Fruit fly (Drosophila melanogaster) whole organism, embryonic: ENCODE data around the gene CG15483.

ENCODE experiments used
- Aef1 ChIP-seq: fragments of 200-800 bp; sonication (Bioruptor generic); IDR thresholded peaks from 3 replicates; pipeline ENCODE4 v1.3.6; 2022; ENCODE audit warnings: missing biosample characterization, missing genetic modification characterization
- Awh ChIP-seq: fragments of 200-800 bp; sonication (Bioruptor generic); IDR thresholded peaks from 2 replicates; pipeline ENCODE4, ENCODE4 v1.3.6; 2022; ENCODE audit warnings: missing biosample characterization, missing genetic modification characterization
- CG10543 ChIP-seq: fragments of 200-800 bp; sonication (Bioruptor generic); optimal IDR thresholded peaks from 3 replicates; lab custom pipeline; 2017; ENCODE audit warnings: missing biosample characterization, mild to moderate bottlenecking, missing genetic modification characterization, moderate library complexity
- CG11093 ChIP-seq: fragments of 200-800 bp; sonication (Bioruptor generic); IDR thresholded peaks from 3 replicates; pipeline ENCODE4 v1.3.6; 2022; ENCODE audit warnings: missing biosample characterization, missing genetic modification characterization
- CG12104 ChIP-seq: fragments of 200-800 bp; sonication (Bioruptor generic); optimal IDR thresholded peaks from 3 replicates; lab custom pipeline; 2016; ENCODE audit warnings: missing biosample characterization, missing genetic modification characterization
- CG1647 ChIP-seq: fragments of 200-800 bp; sonication (Bioruptor generic); optimal IDR thresholded peaks from 3 replicates; lab custom pipeline; 2016; ENCODE audit warnings: missing biosample characterization, missing genetic modification characterization
- CG17186 ChIP-seq: fragments of 200-800 bp; sonication (Bioruptor generic); optimal IDR thresholded peaks from 3 replicates; lab custom pipeline; 2017; ENCODE audit warnings: missing biosample characterization, missing genetic modification reagents, missing genetic modification characterization
- CG17361 ChIP-seq: fragments of 200-800 bp; sonication (Bioruptor generic); IDR thresholded peaks from 3 replicates; pipeline ENCODE4 v1.3.6; 2022; ENCODE audit warnings: missing biosample characterization, missing genetic modification characterization
- CG17385 ChIP-seq: fragments of 200-800 bp; sonication (Bioruptor generic); optimal IDR thresholded peaks from 3 replicates; lab custom pipeline; 2018; ENCODE audit warnings: missing biosample characterization, mild to moderate bottlenecking, missing genetic modification characterization
- CG17802 ChIP-seq: fragments of 200-800 bp; sonication (Bioruptor generic); optimal IDR thresholded peaks from 2 replicates; lab custom pipeline; 2018; ENCODE audit warnings: missing biosample characterization, mild to moderate bottlenecking, missing genetic modification characterization, moderate library complexity
- CG1832 ChIP-seq: fragments of 200-800 bp; sonication (Bioruptor generic); optimal IDR thresholded peaks from 2 replicates; lab custom pipeline; 2017; ENCODE audit warnings: missing biosample characterization, mild to moderate bottlenecking, missing genetic modification characterization, inconsistent platforms
- CG30020 ChIP-seq: fragments of 200-800 bp; optimal IDR thresholded peaks from 2 replicates; lab custom pipeline; 2019; ENCODE audit warnings: missing biosample characterization, mild to moderate bottlenecking, missing genetic modification characterization, moderate library complexity
- CG30431 ChIP-seq: fragments of 200-800 bp; sonication (Bioruptor generic); optimal IDR thresholded peaks from 2 replicates; lab custom pipeline; 2017; ENCODE audit warnings: missing biosample characterization, missing genetic modification characterization
- CG4328 ChIP-seq: fragments of 200-800 bp; sonication (Bioruptor generic); optimal IDR thresholded peaks from 3 replicates; lab custom pipeline; 2017; ENCODE audit warnings: missing biosample characterization, missing genetic modification reagents, missing genetic modification characterization
- CG43689 ChIP-seq: fragments of 200-800 bp; sonication (Bioruptor generic); IDR thresholded peaks from 2 replicates; pipeline ENCODE4 v1.3.6; 2022; ENCODE audit warnings: missing biosample characterization, missing genetic modification characterization
- CG4854 ChIP-seq: fragments of 200-800 bp; sonication (Bioruptor generic); optimal IDR thresholded peaks from 2 replicates; lab custom pipeline; 2016; ENCODE audit warnings: missing biosample characterization, missing genetic modification characterization, inconsistent platforms
- CG6683 ChIP-seq: fragments of 200-800 bp; sonication (Bioruptor generic); optimal IDR thresholded peaks from 2 replicates; lab custom pipeline; 2017; ENCODE audit warnings: missing biosample characterization, mild to moderate bottlenecking, missing genetic modification characterization, missing genetic modification reagents
- CG6689 ChIP-seq: fragments of 200-800 bp; sonication (Bioruptor generic); IDR thresholded peaks from 2 replicates; pipeline ENCODE4 v1.3.6; 2022; ENCODE audit warnings: missing biosample characterization, missing genetic modification characterization
- CG7839 ChIP-seq: fragments of 200-800 bp; sonication (Bioruptor generic); optimal IDR thresholded peaks from 3 replicates; lab custom pipeline; 2018; ENCODE audit warnings: missing biosample characterization, mild to moderate bottlenecking, missing genetic modification characterization, moderate library complexity
- CG8089 ChIP-seq: fragments of 200-800 bp; sonication (Bioruptor generic); optimal IDR thresholded peaks from 3 replicates; lab custom pipeline; 2016; ENCODE audit warnings: missing biosample characterization, missing genetic modification characterization
- CG8281 ChIP-seq: fragments of 200-800 bp; sonication (Bioruptor generic); optimal IDR thresholded peaks from 2 replicates; lab custom pipeline; 2018; ENCODE audit warnings: missing biosample characterization, mild to moderate bottlenecking, missing genetic modification characterization, moderate library complexity
- CrebB ChIP-seq: fragments of 200-800 bp; sonication (Bioruptor generic); optimal IDR thresholded peaks from 3 replicates; lab custom pipeline; 2018; ENCODE audit warnings: missing biosample characterization, mild to moderate bottlenecking, missing genetic modification characterization
- Ets65A ChIP-seq: fragments of 200-800 bp; sonication (Bioruptor generic); peaks from one replicate; lab custom pipeline; 2016; ENCODE audit warnings: missing biosample characterization, missing genetic modification characterization
- Hand ChIP-seq: fragments of 200-800 bp; sonication (Bioruptor generic); optimal IDR thresholded peaks from 2 replicates; lab custom pipeline; 2017; ENCODE audit warnings: mild to moderate bottlenecking, missing biosample characterization, missing genetic modification reagents, missing genetic modification characterization
- Hr3 ChIP-seq: fragments of 200-800 bp; sonication (Bioruptor generic); optimal IDR thresholded peaks from 3 replicates; lab custom pipeline; 2016; ENCODE audit warnings: missing biosample characterization, missing genetic modification characterization
- Lhr ChIP-seq: fragments of 200-800 bp; sonication (Bioruptor generic); optimal IDR thresholded peaks from 3 replicates; lab custom pipeline; 2017; ENCODE audit warnings: mild to moderate bottlenecking, missing biosample characterization, missing genetic modification reagents, missing genetic modification characterization
- Nf-YB ChIP-seq: fragments of 200-800 bp; sonication (Bioruptor generic); optimal IDR thresholded peaks from 3 replicates; lab custom pipeline; 2019; ENCODE audit warnings: missing biosample characterization, mild to moderate bottlenecking, missing genetic modification characterization, moderate library complexity
- Poxn ChIP-seq: fragments of 200-800 bp; sonication (Bioruptor generic); IDR thresholded peaks from 2 replicates; pipeline ENCODE4 v1.3.6; 2022; ENCODE audit warnings: missing biosample characterization, missing genetic modification characterization
- Rx ChIP-seq: fragments of 200-800 bp; sonication (Bioruptor generic); IDR thresholded peaks from 2 replicates; pipeline ENCODE4 v1.3.6; 2022; ENCODE audit warnings: missing biosample characterization, missing genetic modification characterization
- ab ChIP-seq: fragments of 200-800 bp; sonication (Bioruptor generic); optimal IDR thresholded peaks from 2 replicates; lab custom pipeline; 2016; ENCODE audit warnings: missing biosample characterization, missing genetic modification characterization
- bowl ChIP-seq: fragments of 200-800 bp; sonication (Bioruptor generic); IDR thresholded peaks from 2 replicates; pipeline ENCODE4 v1.3.6; 2022; ENCODE audit warnings: missing biosample characterization, missing genetic modification characterization
- cad ChIP-seq: fragments of >200 bp; optimal IDR thresholded peaks from 2 replicates; lab custom pipeline; 2017; ENCODE audit warnings: missing biosample characterization, missing genetic modification characterization
- corto ChIP-seq: fragments of 200-800 bp; sonication (Bioruptor generic); optimal IDR thresholded peaks from 2 replicates; lab custom pipeline; 2016; ENCODE audit warnings: missing biosample characterization, mild to moderate bottlenecking, missing genetic modification characterization, moderate library complexity
- crc ChIP-seq: fragments of 200-800 bp; sonication (Bioruptor generic); optimal IDR thresholded peaks from 2 replicates; lab custom pipeline; 2016; ENCODE audit warnings: missing biosample characterization, missing genetic modification characterization
- da ChIP-seq: fragments of 200-800 bp; sonication (Bioruptor generic); optimal IDR thresholded peaks from 2 replicates; lab custom pipeline; 2016; ENCODE audit warnings: missing biosample characterization, missing genetic modification characterization
- dimm ChIP-seq: fragments of 200-800 bp; sonication (Bioruptor generic); IDR thresholded peaks from 2 replicates; pipeline ENCODE4 v1.3.6; 2022; ENCODE audit warnings: missing biosample characterization, missing genetic modification characterization
- disco-r ChIP-seq: fragments of 200-800 bp; sonication (Bioruptor generic); optimal IDR thresholded peaks from 2 replicates; lab custom pipeline; 2016; ENCODE audit warnings: missing biosample characterization, missing genetic modification characterization
- dm ChIP-seq: fragments of 200-800 bp; sonication (Bioruptor generic); optimal IDR thresholded peaks from 3 replicates; lab custom pipeline; 2016; ENCODE audit warnings: missing biosample characterization, missing genetic modification characterization
- dmrt11E ChIP-seq: fragments of 200-800 bp; sonication (Bioruptor generic); optimal IDR thresholded peaks from 3 replicates; lab custom pipeline; 2018; ENCODE audit warnings: missing biosample characterization, mild to moderate bottlenecking, missing genetic modification characterization, moderate library complexity
- exex ChIP-seq: fragments of 200-800 bp; sonication (Bioruptor generic); optimal IDR thresholded peaks from 4 replicates; lab custom pipeline; 2018; ENCODE audit warnings: missing biosample characterization, mild to moderate bottlenecking, missing genetic modification characterization, moderate library complexity
- fd3F ChIP-seq: fragments of 200-800 bp; sonication (Bioruptor generic); optimal IDR thresholded peaks from 2 replicates; lab custom pipeline; 2018; ENCODE audit warnings: missing biosample characterization, mild to moderate bottlenecking, missing genetic modification characterization, moderate library complexity
- gcm ChIP-seq: fragments of 200-800 bp; sonication (Bioruptor generic); optimal IDR thresholded peaks from 2 replicates; lab custom pipeline; 2019; ENCODE audit warnings: missing biosample characterization, mild to moderate bottlenecking, missing genetic modification characterization, moderate library complexity
- gro ChIP-seq: fragments of 200-800 bp; sonication (Bioruptor generic); optimal IDR thresholded peaks from 2 replicates; lab custom pipeline; 2016; ENCODE audit warnings: missing biosample characterization, missing genetic modification characterization
- gsb-n ChIP-seq: fragments of 200-800 bp; sonication (Bioruptor generic); optimal IDR thresholded peaks from 3 replicates; lab custom pipeline; 2018; ENCODE audit warnings: missing biosample characterization, mild to moderate bottlenecking, missing genetic modification characterization
- insv ChIP-seq, 2 experiments: fragments of 200-800 bp; sonication (Bioruptor generic); optimal IDR thresholded peaks; 3 replicates each; lab custom pipeline; 2016 to 2018; ENCODE audit warnings: missing biosample characterization in 2 of 2, missing genetic modification characterization in 2 of 2
- pnt ChIP-seq: fragments of 200-800 bp; sonication (Bioruptor generic); optimal IDR thresholded peaks from 3 replicates; lab custom pipeline; 2016; ENCODE audit warnings: missing biosample characterization, missing genetic modification characterization
- repo ChIP-seq: fragments of 200-800 bp; sonication (Bioruptor generic); optimal IDR thresholded peaks from 2 replicates; lab custom pipeline; 2016; ENCODE audit warnings: missing biosample characterization, missing genetic modification characterization
- sc ChIP-seq, 3 experiments: fragments of >200 bp in 2 of 3; fragments of 200-800 bp in 1 of 3; sonication (Bioruptor generic) in 1 of 3; optimal IDR thresholded peaks; 2 replicates in 2 of 3; 3 replicates in 1 of 3; lab custom pipeline; 2017; ENCODE audit warnings: mild to moderate bottlenecking in 1 of 3, missing biosample characterization in 1 of 3, missing genetic modification characterization in 1 of 3, missing genetic modification reagents in 1 of 3
- ttk ChIP-seq: fragments of 200-800 bp; sonication (Bioruptor generic); IDR thresholded peaks from 2 replicates; pipeline ENCODE4 v2.1.2; 2022; ENCODE audit warnings: missing biosample characterization, missing genetic modification characterization
- zfh1 ChIP-seq: fragments of 200-800 bp; sonication (Bioruptor generic); IDR thresholded peaks from 3 replicates; pipeline ENCODE4 v1.3.6; 2022; ENCODE audit warnings: missing biosample characterization, missing genetic modification characterization

CG15483 gene

dm6 chr2L:12721794-12722315, 39.8 kb downstream of the CG15483 start, which contains the start of gene Pih1D1:
TSS of gene Pih1D1 (minus strand) at chr2L:12721843.
- TF ChIP-seq crc (peak; percentile 82), CG8281 (peak; percentile 88), insv (GFP tag; optimal IDR thresholded peaks at IDR 0.05; lab: Kevin White, UChicago) (peak in 1 of 2 experiments; percentile 64), disco-r (GFP tag; lab: Kevin White, UChicago) (peak; percentile 75), CG10543 (GFP tag; lab: Kevin White, UChicago) (peak; percentile 92), CG4854 (GFP tag; lab: Kevin White, UChicago) (peak; percentile 84), CG30020 (tag; lab: Kevin White, UChicago) (peak; percentile 89), CG11093 (peak; percentile 95), cad (no peak), Ets65A (GFP tag; lab: Kevin White, UChicago) (peak; percentile 99), CG4328 (peak; percentile 92), ttk (GFP tag; lab: Robert Waterston, UW) (peak; percentile 94), CG30431 (GFP tag; lab: Kevin White, UChicago) (peak; percentile 92), CG1832 (GFP tag; lab: Kevin White, UChicago) (no peak), CrebB (peak; percentile 70), gsb-n (tag; lab: Kevin White, UChicago) (peak; percentile 87), gro (GFP tag; lab: Kevin White, UChicago) (peak; percentile 83), corto (peak; percentile 53), CG17385 (GFP tag; lab: Kevin White, UChicago) (peak; percentile 88), Aef1 (GFP tag; lab: Robert Waterston, UW) (peak; percentile 95), dm (GFP tag; lab: Kevin White, UChicago) (peak; percentile 88), sc (optimal IDR thresholded peaks at IDR 0.05; lab: Kevin White, UChicago) (no peak), sc (GFP tag; optimal IDR thresholded peaks at IDR 0.05; lab: Kevin White, UChicago) (peak; percentile 92), CG6683 (GFP tag; lab: Kevin White, UChicago) (peak; percentile 80), CG1647 (GFP tag; lab: Kevin White, UChicago) (peak; percentile 85), dmrt11E (tag; lab: Kevin White, UChicago) (peak; percentile 94), Nf-YB (GFP tag; lab: Kevin White, UChicago) (peak; percentile 77), CG7839 (tag; lab: Kevin White, UChicago) (peak; percentile 97), Lhr (peak; percentile 96), dimm (peak; percentile 86), Hr3 (GFP tag; lab: Kevin White, UChicago) (peak; percentile 97), ab (GFP tag; lab: Kevin White, UChicago) (peak; percentile 49), CG17802 (tag; lab: Kevin White, UChicago) (peak; percentile 82), bowl (GFP tag; lab: Robert Waterston, UW) (peak; percentile 76), Awh (peak; percentile 90), CG17361 (peak; percentile 99), CG43689 (peak; percentile 90), CG12104 (GFP tag; lab: Kevin White, UChicago) (peak; percentile 97), da (GFP tag; lab: Kevin White, UChicago) (peak; percentile 80), fd3F (GFP tag; lab: Kevin White, UChicago) (peak; percentile 92), Rx (peak; percentile 95), repo (GFP tag; lab: Kevin White, UChicago) (peak; percentile 86), Hand (peak; percentile 23), CG17186 (GFP tag; lab: Kevin White, UChicago) (peak; percentile 59), zfh1 (GFP tag; lab: Robert Waterston, UW) (peak; percentile 95), gcm (GFP tag; lab: Kevin White, UChicago) (no peak), pnt (GFP tag; lab: Kevin White, UChicago) (peak; percentile 93), CG6689 (GFP tag; lab: Robert Waterston, UW) (peak; percentile 97), Poxn (GFP tag; lab: Robert Waterston, UW) (peak; percentile 86), CG8089 (GFP tag; lab: Kevin White, UChicago) (peak; percentile 92), exex (tag; lab: Kevin White, UChicago) (peak; percentile 70)
